Fruit fly (Drosophila melanogaster) whole organism, wandering third instar larva: ENCODE measurements around the gene dnk.

Experiments used
- Abd-B ChIP-seq: fragments of >200 bp; optimal IDR thresholded peaks from 2 replicates; lab custom pipeline; 2017; ENCODE audit warnings: missing biosample characterization, missing genetic modification characterization
- CG32264 ChIP-seq: fragments of 200-800 bp; sonication (Bioruptor generic); optimal IDR thresholded peaks from 2 replicates; lab custom pipeline; 2016; ENCODE audit warnings: missing biosample characterization, missing genetic modification characterization
- CG9705 ChIP-seq: fragments of 200-800 bp; sonication (Bioruptor generic); optimal IDR thresholded peaks from 2 replicates; lab custom pipeline; 2018; ENCODE audit warnings: missing biosample characterization, mild to moderate bottlenecking, missing genetic modification characterization
- CrebA ChIP-seq: fragments of 200-800 bp; sonication (Bioruptor generic); optimal IDR thresholded peaks from 2 replicates; lab custom pipeline; 2016; ENCODE audit warnings: missing biosample characterization, mild to moderate bottlenecking, missing genetic modification characterization, borderline replicate concordance
- Dfd ChIP-seq: fragments of >200 bp; optimal IDR thresholded peaks from 2 replicates; lab custom pipeline; 2017; ENCODE audit warnings: missing biosample characterization, missing genetic modification characterization
- Dif ChIP-seq: fragments of 200-275, 200-300 bp; sonication (Bioruptor generic); optimal IDR thresholded peaks from 2 replicates; lab custom pipeline; 2018; ENCODE audit warnings: missing biosample characterization, missing genetic modification characterization; ENCODE audit not compliant: partially characterized antibody
- GATAd ChIP-seq: sonication (Bioruptor generic); optimal IDR thresholded peaks from 2 replicates; lab custom pipeline; 2016; ENCODE audit warnings: missing biosample characterization, missing genetic modification characterization
- HLH106 ChIP-seq: fragments of 200-800 bp; optimal IDR thresholded peaks from 3 replicates; lab custom pipeline; 2019; ENCODE audit warnings: missing biosample characterization, mild to moderate bottlenecking, missing genetic modification characterization, moderate library complexity
- Hnf4 ChIP-seq: fragments of 200-800 bp; sonication (Bioruptor generic); optimal IDR thresholded peaks from 2 replicates; lab custom pipeline; 2016; ENCODE audit warnings: missing biosample characterization, mild to moderate bottlenecking, missing genetic modification characterization
- Hr78 ChIP-seq: fragments of >200 bp; optimal IDR thresholded peaks from 2 replicates; lab custom pipeline; 2017; ENCODE audit warnings: missing biosample characterization, missing genetic modification characterization
- Hr83 ChIP-seq: fragments of 200-300 bp; sonication (Bioruptor generic); optimal IDR thresholded peaks from 2 replicates; lab custom pipeline; 2016; ENCODE audit warnings: missing biosample characterization, mild to moderate bottlenecking, missing genetic modification characterization, moderate library complexity; ENCODE audit not compliant: poor library complexity, severe bottlenecking
- Jra ChIP-seq: sonication (Bioruptor generic); optimal IDR thresholded peaks from 2 replicates; lab custom pipeline; 2016; ENCODE audit warnings: missing biosample characterization, missing genetic modification characterization
- Mio ChIP-seq: sonication (Bioruptor generic); optimal IDR thresholded peaks from 2 replicates; lab custom pipeline; 2016; ENCODE audit warnings: missing biosample characterization, missing genetic modification characterization
- Myc ChIP-seq: fragments of >200 bp; optimal IDR thresholded peaks from 2 replicates; lab custom pipeline; 2017
- N ChIP-seq: fragments of >200 bp; optimal IDR thresholded peaks from 2 replicates; lab custom pipeline; 2018; ENCODE audit warnings: missing biosample characterization, missing external identifiers, missing genetic modification characterization
- OdsH ChIP-seq: fragments of 200-800 bp; sonication (Bioruptor generic); optimal IDR thresholded peaks from 2 replicates; lab custom pipeline; 2016; ENCODE audit warnings: missing biosample characterization, mild to moderate bottlenecking, missing genetic modification characterization
- Rel ChIP-seq, 2 experiments: fragments of 200-800 bp; sonication (Bioruptor generic) in 1 of 2; optimal IDR thresholded peaks; 2 replicates in 1 of 2; 3 replicates in 1 of 2; lab custom pipeline; 2016 to 2019; ENCODE audit warnings: mild to moderate bottlenecking in 2 of 2, missing biosample characterization in 2 of 2, missing genetic modification characterization in 2 of 2, moderate library complexity in 1 of 2
- Sp1 ChIP-seq: fragments of 200-800 bp; sonication (Bioruptor generic); optimal IDR thresholded peaks from 3 replicates; lab custom pipeline; 2019; ENCODE audit warnings: missing biosample characterization, mild to moderate bottlenecking, missing genetic modification characterization, moderate library complexity
- Vsx2 ChIP-seq: fragments of 200-300, 225-300 bp; sonication (Bioruptor generic); optimal IDR thresholded peaks from 2 replicates; lab custom pipeline; 2018; ENCODE audit warnings: missing biosample characterization, missing genetic modification characterization; ENCODE audit not compliant: partially characterized antibody
- br ChIP-seq: fragments of 200-800 bp; sonication (Bioruptor generic); optimal IDR thresholded peaks from 2 replicates; lab custom pipeline; 2016; ENCODE audit warnings: missing biosample characterization, missing genetic modification characterization
- brk ChIP-seq: fragments of 200-800 bp; sonication (Bioruptor generic); optimal IDR thresholded peaks from 2 replicates; lab custom pipeline; 2016; ENCODE audit warnings: missing biosample characterization, mild to moderate bottlenecking, missing genetic modification characterization
- dl ChIP-seq, 2 experiments: fragments of 175-275, 200-275 bp in 1 of 2; fragments of 200-275 bp in 1 of 2; sonication (Bioruptor generic); optimal IDR thresholded peaks; lab custom pipeline; 2018; ENCODE audit warnings: mild to moderate bottlenecking in 2 of 2, missing biosample characterization in 2 of 2, missing genetic modification characterization in 2 of 2, moderate library complexity in 2 of 2; ENCODE audit not compliant: partially characterized antibody in 2 of 2, insufficient read depth in 1 of 2
- dmrt93B ChIP-seq: fragments of 200-800 bp; sonication (Bioruptor generic); optimal IDR thresholded peaks from 2 replicates; lab custom pipeline; 2018; ENCODE audit warnings: missing biosample characterization, mild to moderate bottlenecking, missing genetic modification characterization
- dsf ChIP-seq: sonication (Bioruptor generic); optimal IDR thresholded peaks from 2 replicates; lab custom pipeline; 2016; ENCODE audit warnings: missing biosample characterization, missing genetic modification characterization, borderline replicate concordance
- ey ChIP-seq: fragments of 200-800 bp; sonication (Bioruptor generic); optimal IDR thresholded peaks from 2 replicates; lab custom pipeline; 2016; ENCODE audit warnings: missing biosample characterization, missing genetic modification characterization
- foxo ChIP-seq, 2 experiments: fragments of 200-800 bp; sonication (Bioruptor generic); optimal IDR thresholded peaks; 2 replicates in 1 of 2; 3 replicates in 1 of 2; lab custom pipeline; 2016 to 2017; ENCODE audit warnings: missing biosample characterization in 2 of 2, missing genetic modification characterization in 2 of 2
- fru ChIP-seq: fragments of 200-800 bp; sonication (Bioruptor generic); optimal IDR thresholded peaks from 3 replicates; lab custom pipeline; 2016; ENCODE audit warnings: missing biosample characterization, mild to moderate bottlenecking, missing genetic modification characterization
- h ChIP-seq: fragments of 200-800 bp; sonication (Bioruptor generic); optimal IDR thresholded peaks from 3 replicates; lab custom pipeline; 2016; ENCODE audit warnings: missing biosample characterization, mild to moderate bottlenecking, missing genetic modification characterization
- lola ChIP-seq: fragments of >200 bp; optimal IDR thresholded peaks from 2 replicates; lab custom pipeline; 2017; ENCODE audit warnings: missing biosample characterization, missing genetic modification characterization
- pan ChIP-seq: fragments of >200 bp; optimal IDR thresholded peaks from 2 replicates; lab custom pipeline; 2017
- psq ChIP-seq: fragments of 200-800 bp; sonication (Bioruptor generic); optimal IDR thresholded peaks from 3 replicates; lab custom pipeline; 2017; ENCODE audit warnings: missing biosample characterization, mild to moderate bottlenecking, missing genetic modification characterization, moderate library complexity
- rgr ChIP-seq: fragments of 200-800 bp; sonication (Bioruptor generic); optimal IDR thresholded peaks from 3 replicates; lab custom pipeline; 2016; ENCODE audit warnings: missing biosample characterization, mild to moderate bottlenecking, missing genetic modification characterization
- sage ChIP-seq: fragments of 200-800 bp; sonication (Bioruptor generic); optimal IDR thresholded peaks from 2 replicates; lab custom pipeline; 2016; ENCODE audit warnings: missing biosample characterization, mild to moderate bottlenecking, missing genetic modification characterization
- sv ChIP-seq: fragments of 200-800 bp; sonication (Bioruptor generic); optimal IDR thresholded peaks from 3 replicates; lab custom pipeline; 2016; ENCODE audit warnings: missing biosample characterization, missing genetic modification characterization
- tai ChIP-seq: sonication (Bioruptor generic); optimal IDR thresholded peaks from 2 replicates; lab custom pipeline; 2016; ENCODE audit warnings: missing biosample characterization, missing genetic modification characterization
- usp ChIP-seq: fragments of >200 bp; optimal IDR thresholded peaks from 2 replicates; lab custom pipeline; 2017; ENCODE audit warnings: missing biosample characterization, missing genetic modification characterization
- woc ChIP-seq: sonication (Bioruptor generic); optimal IDR thresholded peaks from 2 replicates; lab custom pipeline; 2016; ENCODE audit warnings: missing biosample characterization, mild to moderate bottlenecking, missing genetic modification characterization

dnk gene

dm6 chr3R:19027165-19027564 is 46.4 kb downstream of the dnk start, which contains the start of gene NP15.6:
Gene NP15.6 (plus strand): TSS chr3R:19027368.
- TF ChIP-seq psq (GFP tag; lab: Kevin White, UChicago): no peak
- no peak for TF ChIP-seq brk

- TF ChIP-seq ey: peak; percentile 86
- peak; percentile 96 for TF ChIP-seq Hr83 (GFP tag; lab: Kevin White, UChicago)
- no peak for TF ChIP-seq Myc (lab: Kevin White, UChicago)
- peak; percentile 80 for TF ChIP-seq br (GFP tag; lab: Kevin White, UChicago)
- no peak for TF ChIP-seq Jra (GFP tag; lab: Kevin White, UChicago)
- peak; percentile 69 for TF ChIP-seq sv
- no peak for TF ChIP-seq Hr78 (GFP tag; lab: Kevin White, UChicago)
- TF ChIP-seq dmrt93B (GFP tag; lab: Kevin White, UChicago): peak; percentile 42
- TF ChIP-seq OdsH: peak; percentile 83
- TF ChIP-seq woc (GFP tag; lab: Kevin White, UChicago): no peak
- TF ChIP-seq rgr (GFP tag; lab: Kevin White, UChicago): peak; percentile 91
- peak; percentile 54 for TF ChIP-seq psq (GFP tag; lab: Kevin White, UChicago)
- peak; percentile 55 for TF ChIP-seq Sp1 (GFP tag; lab: Kevin White, UChicago)
- TF ChIP-seq h: peak; percentile 86
- no peak for TF ChIP-seq Rel (GFP tag; optimal IDR thresholded peaks at IDR 0.05; lab: Kevin White, UChicago)
- TF ChIP-seq Rel (tag; optimal IDR thresholded peaks at IDR 0.05; lab: Kevin White, UChicago): peak; percentile 39
- TF ChIP-seq CG9705 (GFP tag; lab: Kevin White, UChicago): peak; percentile 44
- TF ChIP-seq Mio (GFP tag; lab: Kevin White, UChicago): peak; percentile 25
- TF ChIP-seq CG32264 (GFP tag; lab: Kevin White, UChicago): no peak
- TF ChIP-seq fru: peak; percentile 73
- TF ChIP-seq HLH106 (tag; lab: Kevin White, UChicago): peak; percentile 60
- peak in 1 of 2 experiments; percentile 94 for TF ChIP-seq foxo (GFP tag; optimal IDR thresholded peaks at IDR 0.05; lab: Kevin White, UChicago)
Observed at dm6 chr3R:19028758-19029157, 48.0 kb downstream of the dnk start, which contains the start of the genes GatA and P5cr. Gene GatA (minus strand): TSS chr3R:19028857. Gene P5cr (plus strand): TSS chr3R:19028931.

- no peak for TF ChIP-seq br (GFP tag; lab: Kevin White, UChicago)
- TF ChIP-seq pan (lab: Kevin White, UChicago): no peak
- TF ChIP-seq brk: no peak
- no peak for TF ChIP-seq sage (GFP tag; lab: Kevin White, UChicago)
- TF ChIP-seq CG32264 (GFP tag; lab: Kevin White, UChicago): no peak
- peak; percentile 42 for TF ChIP-seq psq (GFP tag; lab: Kevin White, UChicago)
- no peak for TF ChIP-seq woc (GFP tag; lab: Kevin White, UChicago)
- TF ChIP-seq Hr78 (GFP tag; lab: Kevin White, UChicago): no peak
- TF ChIP-seq tai (GFP tag; lab: Kevin White, UChicago): no peak
- no peak for TF ChIP-seq dl (GFP tag; optimal IDR thresholded peaks at IDR 0.05; lab: Kevin White, UChicago; ENCODE audit: insufficient read depth in 1 of 2, partially characterized antibody in 2 of 2)
- TF ChIP-seq GATAd (GFP tag; lab: Kevin White, UChicago): no peak
- peak; percentile 45 for TF ChIP-seq dmrt93B (GFP tag; lab: Kevin White, UChicago)
- no peak for TF ChIP-seq Jra (GFP tag; lab: Kevin White, UChicago)
- TF ChIP-seq Dfd (GFP tag; lab: Kevin White, UChicago): no peak
- peak; percentile 33 for TF ChIP-seq rgr (GFP tag; lab: Kevin White, UChicago)
- no peak for TF ChIP-seq CrebA (GFP tag; lab: Kevin White, UChicago)
- TF ChIP-seq Hnf4: no peak
- TF ChIP-seq foxo (GFP tag; optimal IDR thresholded peaks at IDR 0.05; lab: Kevin White, UChicago): peak in 1 of 2 experiments; percentile 54
- no peak for TF ChIP-seq CG9705 (GFP tag; lab: Kevin White, UChicago)
- TF ChIP-seq usp (GFP tag; lab: Kevin White, UChicago): no peak
- peak; percentile 29 for TF ChIP-seq OdsH
- peak; percentile 75 for TF ChIP-seq HLH106 (tag; lab: Kevin White, UChicago)
- no peak for TF ChIP-seq Hr83 (GFP tag; lab: Kevin White, UChicago)
- TF ChIP-seq ey: no peak
- TF ChIP-seq lola: no peak
- TF ChIP-seq h: no peak
- TF ChIP-seq Rel (GFP tag; optimal IDR thresholded peaks at IDR 0.05; lab: Kevin White, UChicago): no peak
- TF ChIP-seq Rel (tag; optimal IDR thresholded peaks at IDR 0.05; lab: Kevin White, UChicago): peak; percentile 19
- TF ChIP-seq Myc (lab: Kevin White, UChicago): no peak
- TF ChIP-seq dsf (GFP tag; lab: Kevin White, UChicago): no peak
- TF ChIP-seq Vsx2 (GFP tag; lab: Kevin White, UChicago): no peak
- TF ChIP-seq sv: no peak
- no peak for TF ChIP-seq N (GFP tag; lab: Kevin White, UChicago)
- TF ChIP-seq Dif (GFP tag; lab: Kevin White, UChicago): no peak
- no peak for TF ChIP-seq fru
- no peak for TF ChIP-seq Mio (GFP tag; lab: Kevin White, UChicago)
- peak; percentile 68 for TF ChIP-seq Sp1 (GFP tag; lab: Kevin White, UChicago)
- TF ChIP-seq Abd-B (GFP tag; lab: Kevin White, UChicago): no peak
Observed at dm6 chr3R:19031210-19031609, 50.4 kb downstream of the dnk start, which contains the start of the genes Prp18 and CG6013. Gene Prp18 (minus strand): TSS chr3R:19031271. Gene CG6013 (plus strand): TSS chr3R:19031503.
